Worm (Caenorhabditis elegans) whole organism, mixed stage, embryonic: ENCODE results near the gene fbxb-77.

Source experiments
- ceh-43 ChIP-seq: fragments of 200-800 bp; sonication (Bioruptor generic); optimal IDR thresholded peaks from 2 replicates; lab custom pipeline; 2018; ENCODE audit warnings: mild to moderate bottlenecking, missing genetic modification characterization, moderate library complexity, missing compliant biosample characterization
- elt-1 ChIP-seq: sonication (generic microtip); optimal IDR thresholded peaks from 2 replicates; lab custom pipeline; 2017; ENCODE audit warnings: missing genetic modification characterization, mild to moderate bottlenecking, missing compliant biosample characterization, antibody characterized with exemption, moderate library complexity, borderline replicate concordance; ENCODE audit not compliant: insufficient read depth
- elt-3 ChIP-seq: fragments of 150-350 bp; optimal IDR thresholded peaks from 2 replicates; lab custom pipeline; 2014; ENCODE audit warnings: missing biosample characterization, missing genetic modification characterization
- mep-1 ChIP-seq: fragments of 150-350 bp; optimal IDR thresholded peaks from 2 replicates; lab custom pipeline; 2017; ENCODE audit warnings: missing biosample characterization, missing genetic modification reagents, missing genetic modification characterization, inconsistent platforms
- nhr-12 ChIP-seq: fragments of 150-350 bp; optimal IDR thresholded peaks from 2 replicates; lab custom pipeline; 2014; ENCODE audit warnings: missing biosample characterization, missing genetic modification characterization
- pha-4 ChIP-seq: fragments of 150-350 bp; optimal IDR thresholded peaks from 2 replicates; lab custom pipeline; 2018; ENCODE audit warnings: missing biosample characterization, missing genetic modification reagents, missing genetic modification characterization
- snpc-4 ChIP-seq: fragments of 150-350 bp; optimal IDR thresholded peaks from 2 replicates; lab custom pipeline; 2014; ENCODE audit warnings: missing biosample characterization, missing genetic modification characterization
- unc-39 ChIP-seq: fragments of 150-350 bp; optimal IDR thresholded peaks from 2 replicates; lab custom pipeline; 2014; ENCODE audit warnings: missing biosample characterization, missing genetic modification characterization
- zip-8 ChIP-seq: fragments of 150-350 bp; optimal IDR thresholded peaks from 2 replicates; lab custom pipeline; 2014; ENCODE audit warnings: missing biosample characterization, missing genetic modification characterization
- ztf-11 ChIP-seq: fragments of 150-350 bp; optimal IDR thresholded peaks from 2 replicates; lab custom pipeline; 2014; ENCODE audit warnings: missing biosample characterization, missing genetic modification characterization

DNA sequence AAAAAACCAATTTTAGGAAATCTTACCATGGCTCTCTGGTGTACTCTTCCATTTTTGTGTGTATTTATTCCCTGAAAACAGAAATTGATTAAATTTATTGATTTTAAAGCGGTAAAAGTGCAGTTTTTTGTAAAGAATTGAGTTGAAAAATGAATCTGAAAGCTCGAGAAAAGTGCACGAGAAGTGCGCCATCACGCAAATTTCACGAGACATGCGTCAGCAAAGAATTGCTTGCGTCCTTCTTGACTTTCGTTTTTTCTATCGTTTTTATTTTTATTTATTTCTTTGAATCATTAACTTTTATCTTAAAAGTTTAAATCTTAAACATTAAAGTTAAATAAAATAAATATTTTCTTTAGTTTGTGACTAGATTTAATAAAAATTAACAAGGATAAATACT, 10.5 kb downstream of the fbxb-77 start, which contains the start of gene timm-17B.1:
- TF ChIP-seq mep-1 (tag; lab: Kevin White, UChicago), result peak; percentile 68
- TF ChIP-seq snpc-4 (tag; lab: Kevin White, UChicago), result no peak
- TF ChIP-seq pha-4, result peak; percentile 1
- TF ChIP-seq elt-1 (tag; lab: Kevin White, UChicago), result no peak
- TF ChIP-seq unc-39 (tag; lab: Kevin White, UChicago), result no peak
- no peak for TF ChIP-seq elt-3
- TF ChIP-seq nhr-12 (tag; lab: Kevin White, UChicago), result no peak
- TF ChIP-seq zip-8 (tag; lab: Kevin White, UChicago), result no peak
- TF ChIP-seq ztf-11 (tag; lab: Kevin White, UChicago), result no peak
- no peak for TF ChIP-seq ceh-43 (GFP tag; lab: Kevin White, UChicago)
